In the genomic region with DNA sequence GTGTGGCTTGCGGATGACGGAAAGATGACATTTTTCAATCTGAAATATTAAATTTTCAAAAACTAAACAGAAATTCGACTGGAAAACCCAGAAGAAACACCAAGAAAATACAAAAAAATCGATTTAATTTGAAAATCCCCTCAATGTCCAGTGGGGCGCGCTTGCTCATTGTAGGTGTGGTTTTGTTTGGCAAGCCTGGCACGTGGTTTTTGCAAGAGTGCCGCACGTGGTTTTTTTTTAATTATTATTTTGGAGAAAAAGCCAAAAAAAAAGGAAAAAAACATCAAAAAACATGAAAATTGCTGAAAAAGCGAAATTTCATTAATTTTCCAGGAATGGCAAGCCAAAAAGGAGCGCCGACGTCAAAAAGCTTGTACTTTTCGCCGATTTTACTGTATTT, we compare ENCODE assay signal across 4 worm cellular contexts.
TF ChIP-seq lines count a peak whose summit lies in the region.

swsn-3 (minus strand) TSS at position 45 of the 400 bp plus-strand sequence.

TF ChIP-seq in whole organism, L2 larva, 48 proteins besides CTCF, POLR2A, EP300 and RAD21 (continued from another document):
- TF ChIP-seq egl-27 (tag; optimal IDR thresholded peaks at IDR 0.05; lab: Kevin White, UChicago) (peak; percentile 60), nhr-25 (tag; optimal IDR thresholded peaks at IDR 0.05; lab: Kevin White, UChicago) (peak; percentile 89), unc-39 (tag; optimal IDR thresholded peaks at IDR 0.05; lab: Kevin White, UChicago) (no peak), ama-1 (optimal IDR thresholded peaks at IDR 0.05; lab: Kevin White, UChicago) (peak; percentile 27), ztf-1 (GFP tag; conservative IDR thresholded peaks at IDR 0.05; lab: Robert Waterston, UW) (no peak), snpc-4 (tag; optimal IDR thresholded peaks at IDR 0.05; lab: Kevin White, UChicago) (peak; percentile 70), ceh-82 (tag; optimal IDR thresholded peaks at IDR 0.05; lab: Kevin White, UChicago) (peak; percentile 25), elt-1 (tag; optimal IDR thresholded peaks at IDR 0.05; lab: Kevin White, UChicago) (no peak), elt-3 (tag; optimal IDR thresholded peaks at IDR 0.05; lab: Kevin White, UChicago) (no peak), dmd-4 (tag; optimal IDR thresholded peaks at IDR 0.05; lab: Kevin White, UChicago) (no peak), nhr-129 (tag; optimal IDR thresholded peaks at IDR 0.05; lab: Kevin White, UChicago) (peak; percentile 74), lin-13 (GFP tag; optimal IDR thresholded peaks at IDR 0.05; lab: Kevin White, UChicago) (peak; percentile 92), nhr-10 (tag; optimal IDR thresholded peaks at IDR 0.05; lab: Kevin White, UChicago) (peak; percentile 63), ZK546.5 (tag; optimal IDR thresholded peaks at IDR 0.05; lab: Kevin White, UChicago) (peak; percentile 52), nhr-77 (tag; optimal IDR thresholded peaks at IDR 0.05; lab: Kevin White, UChicago) (peak; percentile 32), skn-1 (tag; optimal IDR thresholded peaks at IDR 0.05; lab: Kevin White, UChicago) (peak; percentile 55), lsy-2 (tag; optimal IDR thresholded peaks at IDR 0.05; lab: Kevin White, UChicago) (peak; percentile 85 to 94), Y55F3AM.14 (GFP tag; optimal IDR thresholded peaks at IDR 0.05; lab: Kevin White, UChicago) (peak; percentile 56), alr-1 (tag; optimal IDR thresholded peaks at IDR 0.05; lab: Kevin White, UChicago) (no peak), R02D3.7 (tag; optimal IDR thresholded peaks at IDR 0.05; lab: Kevin White, UChicago) (peak; percentile 48), nhr-237 (tag; optimal IDR thresholded peaks at IDR 0.05; lab: Kevin White, UChicago) (peak; percentile 43), nhr-12 (tag; optimal IDR thresholded peaks at IDR 0.05; lab: Kevin White, UChicago) (no peak), unc-62 (GFP tag; optimal IDR thresholded peaks at IDR 0.05; lab: Kevin White, UChicago) (no peak), aly-2 (tag; optimal IDR thresholded peaks at IDR 0.05; lab: Kevin White, UChicago) (no peak), crh-2 (tag; optimal IDR thresholded peaks at IDR 0.05; lab: Kevin White, UChicago) (peak; percentile 91), gmeb-1 (tag; optimal IDR thresholded peaks at IDR 0.05; lab: Kevin White, UChicago) (peak; percentile 89), sem-4 (tag; optimal IDR thresholded peaks at IDR 0.05; lab: Kevin White, UChicago) (peak; percentile 77)

TF ChIP-seq in whole organism, L4 larva, 104 proteins besides CTCF, POLR2A, EP300 and RAD21 (continued from another document and continues in another):
- peak; percentile 48 for TF ChIP-seq spr-3 (GFP tag; optimal IDR thresholded peaks at IDR 0.05; lab: Kevin White, UChicago)
- TF ChIP-seq nhr-237 (tag; optimal IDR thresholded peaks at IDR 0.05; lab: Kevin White, UChicago): no peak
- TF ChIP-seq nhr-111 (GFP tag; optimal IDR thresholded peaks at IDR 0.05; lab: Kevin White, UChicago): no peak
- TF ChIP-seq vab-7 (GFP tag; IDR thresholded peaks at IDR 0.05; lab: Robert Waterston, UW): peak; percentile 74
- TF ChIP-seq dpl-1 (GFP tag; optimal IDR thresholded peaks at IDR 0.05; lab: Kevin White, UChicago): peak; percentile 84
- TF ChIP-seq pha-4 (GFP tag; IDR thresholded peaks at IDR 0.05; lab: Robert Waterston, UW): peak; percentile 83
- TF ChIP-seq pha-4 (tag; optimal IDR thresholded peaks at IDR 0.05; lab: Kevin White, UChicago): no peak
- TF ChIP-seq lin-38 (GFP tag; IDR thresholded peaks at IDR 0.05; lab: Robert Waterston, UW): peak; percentile 97
- TF ChIP-seq madf-5 (GFP tag; IDR thresholded peaks at IDR 0.05; lab: Robert Waterston, UW): no peak
- TF ChIP-seq hmg-1.1 (GFP tag; IDR thresholded peaks at IDR 0.05; lab: Robert Waterston, UW): peak; percentile 77
- TF ChIP-seq sdz-12 (GFP tag; optimal IDR thresholded peaks at IDR 0.05; lab: Kevin White, UChicago): peak; percentile 16
- TF ChIP-seq ceh-62 (tag; optimal IDR thresholded peaks at IDR 0.05; lab: Kevin White, UChicago): no peak
- peak; percentile 89 for TF ChIP-seq arid-1 (GFP tag; conservative IDR thresholded peaks at IDR 0.05; lab: Robert Waterston, UW)
- no peak for TF ChIP-seq pqm-1 (tag; optimal IDR thresholded peaks at IDR 0.05; lab: Kevin White, UChicago)
- TF ChIP-seq dmd-9 (GFP tag; IDR thresholded peaks at IDR 0.05; lab: Robert Waterston, UW): no peak
- peak; percentile 49; the same call in 1 of the 2 replicates for TF ChIP-seq dmd-6 (GFP tag; IDR thresholded peaks at IDR 0.05; lab: Robert Waterston, UW)
- TF ChIP-seq hlh-11 (tag; optimal IDR thresholded peaks at IDR 0.05; lab: Kevin White, UChicago): peak; percentile 60
- no peak for TF ChIP-seq attf-4 (tag; optimal IDR thresholded peaks at IDR 0.05; lab: Kevin White, UChicago)
- no peak for TF ChIP-seq gei-8 (GFP tag; optimal IDR thresholded peaks at IDR 0.05; lab: Kevin White, UChicago)
- no peak for TF ChIP-seq mdt-29 (GFP tag; IDR thresholded peaks at IDR 0.05; lab: Robert Waterston, UW)
- no peak for TF ChIP-seq lin-1 (GFP tag; IDR thresholded peaks at IDR 0.05; lab: Robert Waterston, UW)
- TF ChIP-seq lsy-2 (tag; optimal IDR thresholded peaks at IDR 0.05; lab: Kevin White, UChicago): peak; percentile 20 to 94
- TF ChIP-seq dve-1 (tag; optimal IDR thresholded peaks at IDR 0.05; lab: Kevin White, UChicago; ENCODE audit: insufficient read depth): peak; percentile 86
- peak; percentile 53 for TF ChIP-seq nhr-28 (tag; optimal IDR thresholded peaks at IDR 0.05; lab: Kevin White, UChicago)
- TF ChIP-seq madf-9 (GFP tag; conservative IDR thresholded peaks at IDR 0.05; lab: Robert Waterston, UW): peak; percentile 50; the same call in 1 of the 2 replicates
- peak; percentile 25 to 63 for TF ChIP-seq mdl-1 (tag; optimal IDR thresholded peaks at IDR 0.05; lab: Kevin White, UChicago)
- TF ChIP-seq rbr-2 (tag; optimal IDR thresholded peaks at IDR 0.05; lab: Kevin White, UChicago): peak; percentile 85
- TF ChIP-seq daf-8 (GFP tag; IDR thresholded peaks at IDR 0.05; lab: Robert Waterston, UW): no peak
- peak; percentile 45 for TF ChIP-seq zip-2 (tag; optimal IDR thresholded peaks at IDR 0.05; lab: Kevin White, UChicago)
- TF ChIP-seq R02D3.7 (tag; optimal IDR thresholded peaks at IDR 0.05; lab: Kevin White, UChicago): peak; percentile 20
- no peak for TF ChIP-seq egl-27 (tag; optimal IDR thresholded peaks at IDR 0.05; lab: Kevin White, UChicago)
- TF ChIP-seq ceh-82 (tag; optimal IDR thresholded peaks at IDR 0.05; lab: Kevin White, UChicago): no peak
- TF ChIP-seq mep-1 (tag; optimal IDR thresholded peaks at IDR 0.05; lab: Kevin White, UChicago): peak; percentile 91
- TF ChIP-seq unc-130 (GFP tag; optimal IDR thresholded peaks at IDR 0.05; lab: Kevin White, UChicago): peak; percentile 78
- TF ChIP-seq mxl-2 (GFP tag; conservative IDR thresholded peaks at IDR 0.05; lab: Robert Waterston, UW): 0 out of 2 replicates have a peak, but pooled peaks have one; percentile 19

TF ChIP-seq in whole organism, late embryonic, 69 proteins besides CTCF, POLR2A, EP300 and RAD21 (continued from another document and continues in another):
- TF ChIP-seq pros-1 (tag; optimal IDR thresholded peaks at IDR 0.05; lab: Kevin White, UChicago) (no peak), nhr-11 (tag; optimal IDR thresholded peaks at IDR 0.05; lab: Kevin White, UChicago) (no peak), pha-4 (tag; optimal IDR thresholded peaks at IDR 0.05; lab: Kevin White, UChicago) (no peak), ceh-22 (tag; optimal IDR thresholded peaks at IDR 0.05; lab: Kevin White, UChicago) (no peak), elt-4 (tag; optimal IDR thresholded peaks at IDR 0.05; lab: Kevin White, UChicago) (no peak), mec-3 (tag; optimal IDR thresholded peaks at IDR 0.05; lab: Kevin White, UChicago; ENCODE audit: borderline replicate concordance) (no peak), elt-2 (tag; optimal IDR thresholded peaks at IDR 0.05; lab: Kevin White, UChicago) (peak; percentile 95), unc-86 (tag; optimal IDR thresholded peaks at IDR 0.05; lab: Kevin White, UChicago) (peak; percentile 91), ceh-19 (GFP tag; optimal IDR thresholded peaks at IDR 0.05; lab: Kevin White, UChicago) (peak; percentile 25), F13H6.1 (tag; optimal IDR thresholded peaks at IDR 0.05; lab: Kevin White, UChicago) (peak; percentile 90), lin-11 (tag; optimal IDR thresholded peaks at IDR 0.05; lab: Kevin White, UChicago) (peak; percentile 69), unc-55 (GFP tag; optimal IDR thresholded peaks at IDR 0.05; lab: Kevin White, UChicago) (peak; percentile 38), npax-4 (tag; optimal IDR thresholded peaks at IDR 0.05; lab: Kevin White, UChicago) (peak; percentile 73), syd-9 (tag; optimal IDR thresholded peaks at IDR 0.05; lab: Kevin White, UChicago) (peak; percentile 57), sox-2 (GFP tag; IDR thresholded peaks at IDR 0.05; lab: Robert Waterston, UW) (peak; percentile 57), unc-3 (GFP tag; conservative IDR thresholded peaks at IDR 0.05; lab: Robert Waterston, UW) (0 out of 2 replicates have a peak, but pooled peaks have one; percentile 45), unc-3 (tag; optimal IDR thresholded peaks at IDR 0.05; lab: Kevin White, UChicago) (peak; percentile 79), pha-2 (tag; optimal IDR thresholded peaks at IDR 0.05; lab: Kevin White, UChicago) (peak; percentile 83), zip-5 (tag; optimal IDR thresholded peaks at IDR 0.05; lab: Kevin White, UChicago) (peak; percentile 63), ceh-2 (tag; optimal IDR thresholded peaks at IDR 0.05; lab: Kevin White, UChicago) (peak; percentile 83), ceh-48 (tag; optimal IDR thresholded peaks at IDR 0.05; lab: Kevin White, UChicago) (peak; percentile 94), K02D7.2 (tag; optimal IDR thresholded peaks at IDR 0.05; lab: Kevin White, UChicago) (peak; percentile 88), pqm-1 (tag; optimal IDR thresholded peaks at IDR 0.05; lab: Kevin White, UChicago) (peak; percentile 54), nhr-232 (tag; optimal IDR thresholded peaks at IDR 0.05; lab: Kevin White, UChicago) (peak; percentile 61), fkh-6 (tag; optimal IDR thresholded peaks at IDR 0.05; lab: Kevin White, UChicago) (peak; percentile 46), ceh-14 (tag; optimal IDR thresholded peaks at IDR 0.05; lab: Kevin White, UChicago) (peak; percentile 98), rnt-1 (tag; optimal IDR thresholded peaks at IDR 0.05; lab: Kevin White, UChicago) (peak; percentile 93), dve-1 (tag; optimal IDR thresholded peaks at IDR 0.05; lab: Kevin White, UChicago) (peak; percentile 69), ztf-16 (tag; optimal IDR thresholded peaks at IDR 0.05; lab: Kevin White, UChicago) (peak; percentile 81), madf-2 (tag; optimal IDR thresholded peaks at IDR 0.05; lab: Kevin White, UChicago) (peak; percentile 71), sox-4 (tag; optimal IDR thresholded peaks at IDR 0.05; lab: Kevin White, UChicago) (peak; percentile 86), eyg-1 (tag; optimal IDR thresholded peaks at IDR 0.05; lab: Kevin White, UChicago) (peak; percentile 84), ahr-1 (tag; optimal IDR thresholded peaks at IDR 0.05; lab: Kevin White, UChicago) (peak; percentile 81), ceh-31 (tag; optimal IDR thresholded peaks at IDR 0.05; lab: Kevin White, UChicago) (peak; percentile 90), ceh-45 (GFP tag; IDR thresholded peaks at IDR 0.05; lab: Robert Waterston, UW) (peak; percentile 55; the same call in 1 of the 2 replicates), C38D4.7 (GFP tag; optimal IDR thresholded peaks at IDR 0.05; lab: Kevin White, UChicago) (peak; percentile 74)

TF ChIP-seq in whole organism, mixed stage, embryonic, 35 proteins besides CTCF, POLR2A, EP300 and RAD21 (continued from another document):
- TF ChIP-seq ceh-39 (tag; optimal IDR thresholded peaks at IDR 0.05; lab: Kevin White, UChicago) (peak; percentile 90), elt-3 (tag; optimal IDR thresholded peaks at IDR 0.05; lab: Kevin White, UChicago) (peak; percentile 38), snpc-4 (tag; optimal IDR thresholded peaks at IDR 0.05; lab: Kevin White, UChicago) (no peak), mab-5 (tag; optimal IDR thresholded peaks at IDR 0.05; lab: Kevin White, UChicago) (peak; percentile 80), lsy-2 (tag; optimal IDR thresholded peaks at IDR 0.05; lab: Kevin White, UChicago) (peak; percentile 84), mep-1 (tag; optimal IDR thresholded peaks at IDR 0.05; lab: Kevin White, UChicago) (peak; percentile 93), tbx-8 (GFP tag; optimal IDR thresholded peaks at IDR 0.05; lab: Kevin White, UChicago) (peak; percentile 79), cnd-1 (tag; optimal IDR thresholded peaks at IDR 0.05; lab: Kevin White, UChicago) (peak; percentile 59), drap-1 (GFP tag; optimal IDR thresholded peaks at IDR 0.05; lab: Kevin White, UChicago) (peak; percentile 76)
